Worm (Caenorhabditis elegans) whole organism, L2 larva: Measurements from ENCODE around the gene lpr-6.

Experiments
- Y55F3AM.14 ChIP-seq: fragments of 200-800 bp; sonication (Bioruptor generic); optimal IDR thresholded peaks from 2 replicates; lab custom pipeline; 2018; ENCODE audit warnings: mild to moderate bottlenecking, missing genetic modification characterization, missing compliant biosample characterization
- lin-13 ChIP-seq: fragments of 150-350 bp; optimal IDR thresholded peaks from 2 replicates; lab custom pipeline; 2014; ENCODE audit warnings: missing biosample characterization, missing genetic modification reagents, missing genetic modification characterization
- mbf-1 ChIP-seq: sonication (generic microtip); optimal IDR thresholded peaks from 2 replicates; lab custom pipeline; 2017; ENCODE audit warnings: missing biosample characterization, missing genetic modification characterization
- unc-62 ChIP-seq: fragments of 150-350 bp; optimal IDR thresholded peaks from 2 replicates; lab custom pipeline; 2014; ENCODE audit warnings: missing biosample characterization, missing genetic modification reagents, missing genetic modification characterization
- ztf-11 ChIP-seq: sonication (generic microtip); optimal IDR thresholded peaks from 2 replicates; lab custom pipeline; 2017; ENCODE audit warnings: missing biosample characterization, missing genetic modification characterization

- TF ChIP-seq mbf-1 (tag; lab: Kevin White, UChicago) (no peak), Y55F3AM.14 (no peak), ztf-11 (tag; lab: Kevin White, UChicago) (no peak), unc-62 (GFP tag; lab: Kevin White, UChicago) (no peak), lin-13 (no peak)
Measured at ce11 chrX:11053615-11054014, 6.2 kb upstream of the lpr-6 start, which contains the start of gene C09F12.2.
